Fruit fly (Drosophila melanogaster): Measurements from ENCODE around the gene Oseg5.

dm6 chr2L:20874514-20874913 lies 38.9 kb upstream of the Oseg5 start:
- TF ChIP-seq Hr38 (GFP tag; optimal IDR thresholded peaks at IDR 0.05): no peak
- TF ChIP-seq dsx (GFP tag; optimal IDR thresholded peaks at IDR 0.05; ENCODE audit: poor library complexity, severe bottlenecking): no peak

Measured in whole organism, prepupa.